Fruit fly (Drosophila melanogaster): Measurements from ENCODE around the gene Tbc1d15-17.

Tbc1d15-17 gene

DNA sequence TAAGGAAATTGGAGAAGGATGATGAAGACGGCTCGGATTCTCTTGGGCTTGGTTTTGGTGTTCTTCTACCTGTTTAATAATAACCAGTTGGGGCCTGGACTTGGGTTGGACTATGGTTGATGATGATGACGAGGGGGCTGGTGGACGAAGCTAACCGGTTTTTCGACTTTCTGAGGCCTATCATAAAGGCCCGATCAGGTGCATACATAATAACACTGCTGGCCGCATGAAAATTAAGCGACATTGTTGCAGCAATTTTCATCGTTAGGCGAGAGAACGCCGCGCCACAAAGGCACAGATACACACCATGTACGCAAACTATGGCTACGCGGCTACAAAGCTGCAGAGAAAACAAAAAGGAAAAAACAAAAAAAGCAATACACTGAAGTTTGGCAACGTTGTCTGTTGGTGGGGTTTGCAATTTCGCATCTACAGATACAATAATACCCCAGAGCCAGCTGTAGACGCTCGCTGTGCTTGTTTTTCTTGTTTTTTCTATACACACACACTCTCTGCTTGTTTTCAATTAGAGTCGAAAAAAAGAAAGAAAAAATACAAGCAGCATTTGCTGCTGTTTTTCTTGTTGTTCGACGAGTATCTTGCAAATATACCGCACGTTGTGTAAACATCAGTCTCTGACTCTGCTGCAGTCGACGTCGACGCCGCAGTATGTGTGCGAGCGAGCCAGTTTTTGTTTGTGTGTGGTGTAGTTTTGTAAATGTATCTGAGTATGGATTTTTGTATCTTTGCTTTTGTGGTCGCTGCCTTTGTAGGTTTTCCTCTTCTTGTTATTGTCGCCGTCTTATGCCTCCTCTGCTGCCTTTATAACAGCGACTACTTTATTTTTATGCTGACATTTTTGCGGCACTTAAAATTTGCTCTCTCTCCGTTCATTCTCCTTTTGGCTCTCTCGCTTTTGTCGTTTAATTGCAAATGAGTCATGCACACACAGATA is 40.6 kb upstream of the Tbc1d15-17 start (continued):
- TF ChIP-seq dmrt93B (GFP tag; optimal IDR thresholded peaks at IDR 0.05) = peak; percentile 51
- TF ChIP-seq usp (GFP tag; optimal IDR thresholded peaks at IDR 0.05) = no peak
- peak; percentile 76 for TF ChIP-seq Vsx2 (GFP tag; optimal IDR thresholded peaks at IDR 0.05; ENCODE audit: partially characterized antibody)
- peak; percentile 97 for TF ChIP-seq sage (GFP tag; optimal IDR thresholded peaks at IDR 0.05)
- TF ChIP-seq rgr (GFP tag; optimal IDR thresholded peaks at IDR 0.05) = peak; percentile 88
- TF ChIP-seq sv (GFP tag; optimal IDR thresholded peaks at IDR 0.05) = peak; percentile 30

dm6 chr2L:168270-168901 is 38.6 kb upstream of the Tbc1d15-17 start:
- TF ChIP-seq Hr83 (GFP tag; optimal IDR thresholded peaks at IDR 0.05; ENCODE audit: poor library complexity, severe bottlenecking) (peak; percentile 57), HLH106 (tag; optimal IDR thresholded peaks at IDR 0.05) (no peak), rgr (GFP tag; optimal IDR thresholded peaks at IDR 0.05) (no peak), sv (GFP tag; optimal IDR thresholded peaks at IDR 0.05) (no peak), CG32264 (GFP tag; optimal IDR thresholded peaks at IDR 0.05) (no peak), Dif (GFP tag; optimal IDR thresholded peaks at IDR 0.05; ENCODE audit: partially characterized antibody) (no peak), pan (optimal IDR thresholded peaks at IDR 0.05) (no peak), brk (GFP tag; optimal IDR thresholded peaks at IDR 0.05) (peak; percentile 40), Jra (GFP tag; optimal IDR thresholded peaks at IDR 0.05) (no peak), sage (GFP tag; optimal IDR thresholded peaks at IDR 0.05) (peak; percentile 13), Hnf4 (GFP tag; optimal IDR thresholded peaks at IDR 0.05) (peak; percentile 11), Vsx2 (GFP tag; optimal IDR thresholded peaks at IDR 0.05; ENCODE audit: partially characterized antibody) (no peak), dsf (GFP tag; optimal IDR thresholded peaks at IDR 0.05; ENCODE audit: borderline replicate concordance) (no peak), ey (GFP tag; optimal IDR thresholded peaks at IDR 0.05) (no peak)

DNA sequence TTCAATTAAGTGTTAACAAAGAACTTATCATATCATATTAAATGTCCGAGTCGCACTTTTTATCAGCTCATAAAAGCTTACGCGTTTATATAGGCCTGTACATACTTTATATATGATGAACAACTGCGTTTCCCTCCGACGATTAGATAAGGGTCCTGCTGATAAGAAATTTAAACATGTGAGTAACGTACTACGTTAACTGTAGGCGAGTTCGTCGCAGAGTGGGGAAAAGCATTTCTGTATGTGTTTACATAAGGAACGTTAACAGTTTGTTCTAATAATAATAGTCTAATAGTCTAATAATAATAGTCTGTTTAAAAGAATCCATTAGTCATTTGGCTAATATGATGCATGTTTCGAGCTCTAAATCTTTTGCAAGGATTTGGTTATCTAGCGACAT is 36.6 kb upstream of the Tbc1d15-17 start:
- TF ChIP-seq Rel (GFP tag; optimal IDR thresholded peaks at IDR 0.05) = peak; percentile 4
- TF ChIP-seq Rel (tag; optimal IDR thresholded peaks at IDR 0.05) = peak; percentile 6
- no peak for TF ChIP-seq woc (GFP tag; optimal IDR thresholded peaks at IDR 0.05)
- TF ChIP-seq ey (GFP tag; optimal IDR thresholded peaks at IDR 0.05) = no peak
- TF ChIP-seq dsf (GFP tag; optimal IDR thresholded peaks at IDR 0.05; ENCODE audit: borderline replicate concordance) = no peak
- TF ChIP-seq tai (GFP tag; optimal IDR thresholded peaks at IDR 0.05) = peak; percentile 41
- peak; percentile 0 for TF ChIP-seq sage (GFP tag; optimal IDR thresholded peaks at IDR 0.05)
- peak; percentile 56 for TF ChIP-seq CrebA (GFP tag; optimal IDR thresholded peaks at IDR 0.05; ENCODE audit: borderline replicate concordance)

- TF ChIP-seq Jra (GFP tag; optimal IDR thresholded peaks at IDR 0.05) (peak; percentile 6), psq (GFP tag; optimal IDR thresholded peaks at IDR 0.05) (peak; percentile 50), GATAd (GFP tag; optimal IDR thresholded peaks at IDR 0.05) (no peak), sage (GFP tag; optimal IDR thresholded peaks at IDR 0.05) (peak; percentile 22), Dif (GFP tag; optimal IDR thresholded peaks at IDR 0.05; ENCODE audit: partially characterized antibody) (peak; percentile 18), Hr83 (GFP tag; optimal IDR thresholded peaks at IDR 0.05; ENCODE audit: poor library complexity, severe bottlenecking) (peak; percentile 73), woc (GFP tag; optimal IDR thresholded peaks at IDR 0.05) (peak; percentile 43), HLH106 (tag; optimal IDR thresholded peaks at IDR 0.05) (no peak), jim (GFP tag; optimal IDR thresholded peaks at IDR 0.05) (peak; percentile 3), tai (GFP tag; optimal IDR thresholded peaks at IDR 0.05) (peak; percentile 48), Vsx2 (GFP tag; optimal IDR thresholded peaks at IDR 0.05; ENCODE audit: partially characterized antibody) (no peak), dsf (GFP tag; optimal IDR thresholded peaks at IDR 0.05; ENCODE audit: borderline replicate concordance) (no peak), Dfd (GFP tag; optimal IDR thresholded peaks at IDR 0.05) (no peak), Myc (optimal IDR thresholded peaks at IDR 0.05) (no peak), sv (GFP tag; optimal IDR thresholded peaks at IDR 0.05) (no peak), Mio (GFP tag; optimal IDR thresholded peaks at IDR 0.05) (no peak), CG9705 (GFP tag; optimal IDR thresholded peaks at IDR 0.05) (no peak), N (GFP tag; optimal IDR thresholded peaks at IDR 0.05) (no peak), usp (GFP tag; optimal IDR thresholded peaks at IDR 0.05) (no peak), dl (GFP tag; optimal IDR thresholded peaks at IDR 0.05; ENCODE audit: insufficient read depth in 1 of 2, partially characterized antibody in 2 of 2) (peak in 1 of 2 experiments; percentile 10), h (GFP tag; optimal IDR thresholded peaks at IDR 0.05) (peak; percentile 41), fru (GFP tag; optimal IDR thresholded peaks at IDR 0.05) (peak; percentile 56), Sp1 (GFP tag; optimal IDR thresholded peaks at IDR 0.05) (peak; percentile 31), foxo (GFP tag; optimal IDR thresholded peaks at IDR 0.05) (peak in 1 of 2 experiments; percentile 38), br (GFP tag; optimal IDR thresholded peaks at IDR 0.05) (peak; percentile 6), Abd-B (GFP tag; optimal IDR thresholded peaks at IDR 0.05) (no peak), brk (GFP tag; optimal IDR thresholded peaks at IDR 0.05) (peak; percentile 74), CrebA (GFP tag; optimal IDR thresholded peaks at IDR 0.05; ENCODE audit: borderline replicate concordance) (no peak), Rel (GFP tag; optimal IDR thresholded peaks at IDR 0.05) (no peak), Rel (tag; optimal IDR thresholded peaks at IDR 0.05) (no peak), CG32264 (GFP tag; optimal IDR thresholded peaks at IDR 0.05) (peak; percentile 3), dmrt93B (GFP tag; optimal IDR thresholded peaks at IDR 0.05) (no peak)
Observed at dm6 chr2L:171499-172250, 35.3 kb upstream of the Tbc1d15-17 start.
